Worm (Caenorhabditis elegans): ENCODE results near the gene F26A1.1.

- TF ChIP-seq pat-9 (tag; optimal IDR thresholded peaks at IDR 0.05) (no peak), pha-4 (tag; optimal IDR thresholded peaks at IDR 0.05) (no peak), K02D7.2 (tag; optimal IDR thresholded peaks at IDR 0.05) (no peak), ztf-16 (tag; optimal IDR thresholded peaks at IDR 0.05) (no peak), hlh-8 (tag; optimal IDR thresholded peaks at IDR 0.05) (no peak)
Observed at ce11 chrIII:4842173-4842572, 8.1 kb upstream of the F26A1.1 start, which contains the start of gene clec-156.
